Fruit fly (Drosophila melanogaster): Measurements from ENCODE around the gene Axn.

Gene Axn

dm6 chr3R:30038628-30039027, 16.0 kb downstream of the Axn start, which contains the start of gene janB:
Gene janB, minus strand, starts transcription at chr3R:30038728.
- TF ChIP-seq CG33557 (GFP tag; optimal IDR thresholded peaks at IDR 0.05): no peak

- TF ChIP-seq Gug (GFP tag; IDR thresholded peaks at IDR 0.05): peak; percentile 51; the same call in 1 of the 4 replicates
- TF ChIP-seq Dp (GFP tag; optimal IDR thresholded peaks at IDR 0.05): peak; percentile 63
- TF ChIP-seq CG6765 (GFP tag; optimal IDR thresholded peaks at IDR 0.05): no peak
- TF ChIP-seq pan (optimal IDR thresholded peaks at IDR 0.05): no peak
- TF ChIP-seq pan (GFP tag; optimal IDR thresholded peaks at IDR 0.05 in 1 of 2, IDR thresholded peaks at IDR 0.05 in 1 of 2): no peak
- TF ChIP-seq ems (GFP tag; optimal IDR thresholded peaks at IDR 0.05): no peak
- TF ChIP-seq Doc3 (GFP tag; IDR thresholded peaks at IDR 0.05; ENCODE audit: partially characterized antibody): peak; percentile 100
- no peak for TF ChIP-seq crol (GFP tag; IDR thresholded peaks at IDR 0.05)
- peak; percentile 100 for TF ChIP-seq sna (GFP tag; IDR thresholded peaks at IDR 0.05; ENCODE audit: partially characterized antibody)
- no peak for TF ChIP-seq CG15696 (tag; optimal IDR thresholded peaks at IDR 0.05)
- TF ChIP-seq slbo (GFP tag; IDR thresholded peaks at IDR 0.05): peak; percentile 24; the same call in 1 of the 2 replicates
- TF ChIP-seq ash1 (GFP tag; optimal IDR thresholded peaks at IDR 0.05): no peak
- TF ChIP-seq CG7963 (GFP tag; IDR thresholded peaks at IDR 0.05; ENCODE audit: partially characterized antibody): peak; percentile 96
- no peak for TF ChIP-seq pros (GFP tag; optimal IDR thresholded peaks at IDR 0.05)
- TF ChIP-seq CG7357 (GFP tag; IDR thresholded peaks at IDR 0.05): no peak
- TF ChIP-seq Gsc (GFP tag; IDR thresholded peaks at IDR 0.05): no peak
- no peak for TF ChIP-seq crp (GFP tag; optimal IDR thresholded peaks at IDR 0.05)
- TF ChIP-seq wek (GFP tag; optimal IDR thresholded peaks at IDR 0.05): no peak
- TF ChIP-seq CG14710 (tag; optimal IDR thresholded peaks at IDR 0.05): peak; percentile 62
- TF ChIP-seq wor (GFP tag; IDR thresholded peaks at IDR 0.05): no peak
- TF ChIP-seq Oli (tag; optimal IDR thresholded peaks at IDR 0.05): no peak
- TF ChIP-seq chn (GFP tag; optimal IDR thresholded peaks at IDR 0.05): no peak
- no peak for TF ChIP-seq bab2 (GFP tag; optimal IDR thresholded peaks at IDR 0.05)
- TF ChIP-seq prd (optimal IDR thresholded peaks at IDR 0.05): no peak
- TF ChIP-seq prd (GFP tag; IDR thresholded peaks at IDR 0.05): peak; percentile 10; the same call in 1 of the 3 replicates
- TF ChIP-seq CG8388 (GFP tag; optimal IDR thresholded peaks at IDR 0.05): no peak
- no peak for TF ChIP-seq fu2 (GFP tag; optimal IDR thresholded peaks at IDR 0.05)
- no peak for TF ChIP-seq CG4820 (GFP tag; optimal IDR thresholded peaks at IDR 0.05)
- TF ChIP-seq CG31365 (tag; optimal IDR thresholded peaks at IDR 0.05): no peak
- TF ChIP-seq Lim3 (GFP tag; IDR thresholded peaks at IDR 0.05): no peak
- no peak for TF ChIP-seq Mes4 (GFP tag; optimal IDR thresholded peaks at IDR 0.05)
- TF ChIP-seq Antp (GFP tag; optimal IDR thresholded peaks at IDR 0.05): no peak
- TF ChIP-seq CG33557 (GFP tag; optimal IDR thresholded peaks at IDR 0.05): no peak
- no peak for TF ChIP-seq dan (GFP tag; IDR thresholded peaks at IDR 0.05)
- TF ChIP-seq zf30C (GFP tag; optimal IDR thresholded peaks at IDR 0.05): no peak
- TF ChIP-seq ttk (GFP tag; IDR thresholded peaks at IDR 0.05): no peak
- no peak for TF ChIP-seq CG2875 (GFP tag; optimal IDR thresholded peaks at IDR 0.05)
- TF ChIP-seq CG1024 (GFP tag; IDR thresholded peaks at IDR 0.05): no peak
- TF ChIP-seq CG7745 (tag; optimal IDR thresholded peaks at IDR 0.05): no peak
- no peak for TF ChIP-seq mam (GFP tag; optimal IDR thresholded peaks at IDR 0.05)
- TF ChIP-seq nerfin-1 (tag; optimal IDR thresholded peaks at IDR 0.05): no peak
- no peak for TF ChIP-seq sisA (GFP tag; IDR thresholded peaks at IDR 0.05)
- TF ChIP-seq Rfx (GFP tag; IDR thresholded peaks at IDR 0.05): peak; percentile 44
- no peak for TF ChIP-seq CG11696 (GFP tag; IDR thresholded peaks at IDR 0.05)
- TF ChIP-seq CG14014 (GFP tag; IDR thresholded peaks at IDR 0.05): no peak
- TF ChIP-seq CG17359 (tag; optimal IDR thresholded peaks at IDR 0.05): no peak
- TF ChIP-seq ATbp (GFP tag; optimal IDR thresholded peaks at IDR 0.05): no peak
- no peak for TF ChIP-seq pfk (GFP tag; optimal IDR thresholded peaks at IDR 0.05)
- peak; percentile 17 for TF ChIP-seq Nf-YC (tag; optimal IDR thresholded peaks at IDR 0.05)
- TF ChIP-seq Dad (GFP tag; optimal IDR thresholded peaks at IDR 0.05): no peak
Observed at dm6 chr3R:30039494-30039893, 16.9 kb downstream of the Axn start, which contains the start of the genes janA, Sry-alpha and Sry-beta. Gene janA, minus strand, starts transcription at chr3R:30039533. Gene Sry-alpha, plus strand, starts transcription at chr3R:30039719. Gene Sry-beta, plus strand, starts transcription at chr3R:30039719.

Measured in whole organism, embryonic.